Worm (Caenorhabditis elegans) whole organism, late embryonic: ENCODE data around the gene C06A1.6.
A peak's percentile ranks its signal among the peaks of the same experiment; 100 is the strongest.

ENCODE experiments used
- K09A11.1 ChIP-seq: sonication (generic microtip); optimal IDR thresholded peaks from 2 replicates; lab custom pipeline; 2017; ENCODE audit warnings: antibody characterized with exemption, mild to moderate bottlenecking, missing genetic modification characterization, missing compliant biosample characterization; ENCODE audit not compliant: insufficient read depth
- Y22D7AL.16 ChIP-seq: sonication (generic microtip); optimal IDR thresholded peaks from 2 replicates; lab custom pipeline; 2016; ENCODE audit warnings: missing genetic modification characterization, missing compliant biosample characterization
- ahr-1 ChIP-seq: sonication (generic microtip); optimal IDR thresholded peaks from 2 replicates; lab custom pipeline; 2016; ENCODE audit warnings: missing genetic modification characterization, missing compliant biosample characterization
- ceh-18 ChIP-seq: sonication (generic microtip); optimal IDR thresholded peaks from 2 replicates; lab custom pipeline; 2016; ENCODE audit warnings: missing genetic modification characterization, missing compliant biosample characterization
- ceh-19 ChIP-seq: fragments of 200-800 bp; sonication (Bioruptor generic); optimal IDR thresholded peaks from 2 replicates; lab custom pipeline; 2018; ENCODE audit warnings: mild to moderate bottlenecking, missing genetic modification characterization, missing compliant biosample characterization
- ceh-30 ChIP-seq: fragments of 150-350 bp; optimal IDR thresholded peaks from 2 replicates; lab custom pipeline; 2014; ENCODE audit warnings: missing biosample characterization, missing genetic modification characterization
- ceh-31 ChIP-seq: sonication (generic microtip); optimal IDR thresholded peaks from 2 replicates; lab custom pipeline; 2016; ENCODE audit warnings: missing genetic modification characterization, missing compliant biosample characterization
- ceh-34 ChIP-seq: sonication (generic microtip); optimal IDR thresholded peaks from 2 replicates; lab custom pipeline; 2016; ENCODE audit warnings: mild to moderate bottlenecking, missing genetic modification characterization, missing compliant biosample characterization
- ceh-45 ChIP-seq: fragments of 200-800 bp; sonication (Bioruptor generic); IDR thresholded peaks from 2 replicates; pipeline ENCODE4 v1.3.6; 2022; ENCODE audit warnings: missing genetic modification reagents, missing genetic modification characterization, missing compliant biosample characterization
- ceh-48 ChIP-seq: sonication (generic microtip); optimal IDR thresholded peaks from 2 replicates; lab custom pipeline; 2016; ENCODE audit warnings: missing genetic modification characterization, inconsistent platforms, missing compliant biosample characterization
- ceh-9 ChIP-seq: sonication (generic microtip); optimal IDR thresholded peaks from 2 replicates; lab custom pipeline; 2016; ENCODE audit warnings: mild to moderate bottlenecking, missing genetic modification characterization, inconsistent platforms, missing compliant biosample characterization
- che-1 ChIP-seq: sonication (generic microtip); optimal IDR thresholded peaks from 2 replicates; lab custom pipeline; 2016; ENCODE audit warnings: mild to moderate bottlenecking, missing genetic modification characterization, missing compliant biosample characterization
- dve-1 ChIP-seq: sonication (generic microtip); optimal IDR thresholded peaks from 2 replicates; lab custom pipeline; 2017; ENCODE audit warnings: antibody characterized with exemption, mild to moderate bottlenecking, missing genetic modification characterization, missing compliant biosample characterization
- elt-2 ChIP-seq: sonication (generic microtip); optimal IDR thresholded peaks from 2 replicates; lab custom pipeline; 2016; ENCODE audit warnings: missing genetic modification reagents, missing genetic modification characterization, missing compliant biosample characterization
- elt-4 ChIP-seq: sonication (generic microtip); optimal IDR thresholded peaks from 2 replicates; lab custom pipeline; 2016; ENCODE audit warnings: missing genetic modification characterization, missing compliant biosample characterization
- ets-4 ChIP-seq: sonication (generic microtip); optimal IDR thresholded peaks from 2 replicates; lab custom pipeline; 2016; ENCODE audit warnings: missing genetic modification characterization, missing compliant biosample characterization
- fkh-10 ChIP-seq: fragments of 150-350 bp; optimal IDR thresholded peaks from 2 replicates; lab custom pipeline; 2014; ENCODE audit warnings: missing biosample characterization, missing genetic modification reagents, missing genetic modification characterization
- hlh-30 ChIP-seq: sonication (generic microtip); optimal IDR thresholded peaks from 2 replicates; lab custom pipeline; 2017; ENCODE audit warnings: antibody characterized with exemption, missing genetic modification characterization, missing compliant biosample characterization; ENCODE audit not compliant: insufficient read depth
- hlh-6 ChIP-seq: sonication (generic microtip); optimal IDR thresholded peaks from 2 replicates; lab custom pipeline; 2016; ENCODE audit warnings: missing genotype, missing genetic modification characterization, missing compliant biosample characterization
- hlh-8 ChIP-seq: sonication (generic microtip); optimal IDR thresholded peaks from 2 replicates; lab custom pipeline; 2016; ENCODE audit warnings: missing genotype, missing genetic modification characterization, missing compliant biosample characterization
- lim-6 ChIP-seq: sonication (generic microtip); optimal IDR thresholded peaks from 2 replicates; lab custom pipeline; 2016; ENCODE audit warnings: missing genetic modification characterization, missing compliant biosample characterization
- lin-11 ChIP-seq: fragments of 200-800 bp; sonication (Bioruptor generic); optimal IDR thresholded peaks from 2 replicates; lab custom pipeline; 2018; ENCODE audit warnings: mild to moderate bottlenecking, missing genetic modification characterization, missing compliant biosample characterization
- mec-3 ChIP-seq: sonication (generic microtip); optimal IDR thresholded peaks from 2 replicates; lab custom pipeline; 2016; ENCODE audit warnings: borderline replicate concordance, missing genetic modification characterization, missing compliant biosample characterization
- nhr-232 ChIP-seq: sonication (generic microtip); optimal IDR thresholded peaks from 2 replicates; lab custom pipeline; 2016; ENCODE audit warnings: missing genetic modification characterization, missing compliant biosample characterization
- npax-4 ChIP-seq: sonication (generic microtip); optimal IDR thresholded peaks from 2 replicates; lab custom pipeline; 2016; ENCODE audit warnings: missing genetic modification characterization, missing compliant biosample characterization
- pag-3 ChIP-seq: sonication (generic microtip); optimal IDR thresholded peaks from 2 replicates; lab custom pipeline; 2016; ENCODE audit warnings: missing compliant biosample characterization, missing genetic modification characterization, borderline replicate concordance
- pqm-1 ChIP-seq: sonication (generic microtip); optimal IDR thresholded peaks from 2 replicates; lab custom pipeline; 2016; ENCODE audit warnings: missing genetic modification characterization, missing compliant biosample characterization
- ref-2 ChIP-seq: sonication (generic microtip); optimal IDR thresholded peaks from 2 replicates; lab custom pipeline; 2016; ENCODE audit warnings: missing genetic modification characterization, missing compliant biosample characterization
- sdc-2 ChIP-seq: sonication (generic microtip); optimal IDR thresholded peaks from 2 replicates; lab custom pipeline; 2016; ENCODE audit warnings: missing genotype, missing genetic modification characterization, missing compliant biosample characterization
- sox-4 ChIP-seq: sonication (generic microtip); optimal IDR thresholded peaks from 2 replicates; lab custom pipeline; 2017; ENCODE audit warnings: mild to moderate bottlenecking, missing genetic modification characterization, inconsistent platforms, missing compliant biosample characterization
- tbx-2 ChIP-seq: sonication (generic microtip); optimal IDR thresholded peaks from 2 replicates; lab custom pipeline; 2016; ENCODE audit warnings: missing genetic modification characterization, missing compliant biosample characterization
- tbx-7 ChIP-seq: sonication (generic microtip); optimal IDR thresholded peaks from 2 replicates; lab custom pipeline; 2016; ENCODE audit warnings: missing genotype, missing genetic modification characterization, missing compliant biosample characterization
- ttx-3 ChIP-seq: sonication (generic microtip); optimal IDR thresholded peaks from 2 replicates; lab custom pipeline; 2016; ENCODE audit warnings: missing genetic modification reagents, missing genetic modification characterization, missing compliant biosample characterization
- unc-3 ChIP-seq, 2 experiments: fragments of 200-800 bp in 1 of 2; sonication (Bioruptor generic) in 1 of 2; sonication (generic microtip) in 1 of 2; conservative IDR thresholded peaks in 1 of 2; optimal IDR thresholded peaks in 1 of 2; 2 replicates each; pipeline versions ENCODE4 v1.3.6 to Lab custom; 2016 to 2022; ENCODE audit warnings: missing compliant biosample characterization in 2 of 2, missing genetic modification characterization in 2 of 2, missing genetic modification reagents in 1 of 2
- zip-5 ChIP-seq: sonication (generic microtip); optimal IDR thresholded peaks from 2 replicates; lab custom pipeline; 2016; ENCODE audit warnings: missing genetic modification characterization, missing compliant biosample characterization
- ztf-16 ChIP-seq: sonication (generic microtip); optimal IDR thresholded peaks from 2 replicates; lab custom pipeline; 2017; ENCODE audit warnings: missing genetic modification characterization, missing compliant biosample characterization

The C06A1.6 gene

DNA sequence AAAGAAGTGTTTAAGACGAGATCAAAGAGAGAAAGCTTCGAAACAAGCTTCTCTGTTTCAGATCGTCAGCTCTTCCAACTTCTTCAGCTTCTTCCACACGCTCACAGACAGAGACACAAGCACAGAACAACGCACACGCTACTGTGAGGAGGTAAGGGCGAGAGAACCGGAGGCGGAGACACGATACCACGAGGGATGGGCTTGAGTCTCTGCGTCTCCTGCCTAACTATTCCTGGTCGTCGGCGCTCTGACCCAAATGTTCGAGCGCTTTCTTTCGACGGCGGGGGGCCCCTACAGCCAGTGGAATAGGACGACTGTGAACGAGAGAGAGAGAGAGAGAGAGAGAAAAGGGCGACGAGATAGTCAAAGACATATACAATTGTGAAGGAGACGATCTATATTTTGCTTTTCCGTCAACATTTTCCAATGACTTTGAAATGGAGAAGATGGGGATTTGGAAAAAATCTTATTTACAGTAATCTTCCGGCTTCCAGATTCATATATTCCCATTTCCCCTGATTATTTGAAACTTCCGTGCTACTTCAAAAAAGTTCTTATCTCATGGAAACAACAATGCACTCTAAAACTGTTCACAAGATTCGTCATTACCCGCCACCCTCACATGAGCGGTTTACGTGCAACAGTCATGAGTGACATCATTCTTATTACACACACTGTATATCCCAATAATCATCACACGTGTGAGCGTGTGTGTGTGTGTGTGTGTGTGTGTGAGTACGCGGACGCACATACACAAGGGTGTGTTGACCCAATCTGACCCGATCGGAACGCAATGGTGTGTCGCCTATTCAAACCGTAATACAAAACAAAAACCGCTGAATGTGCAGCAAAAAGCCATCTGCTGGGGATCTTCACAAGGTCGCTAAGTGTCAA, 15.5 kb downstream of the C06A1.6 start (continued):
- no peak for TF ChIP-seq nhr-232 (tag; lab: Kevin White, UChicago)
- TF ChIP-seq sdc-2, result peak; percentile 30
- TF ChIP-seq npax-4 (tag; lab: Kevin White, UChicago), result no peak
- no peak for TF ChIP-seq pag-3 (tag; lab: Kevin White, UChicago)
- TF ChIP-seq tbx-2 (tag; lab: Kevin White, UChicago), result peak; percentile 62
- TF ChIP-seq tbx-7 (tag; lab: Kevin White, UChicago), result no peak
- peak; percentile 53 for TF ChIP-seq mec-3 (tag; lab: Kevin White, UChicago)
- TF ChIP-seq dve-1 (tag; lab: Kevin White, UChicago), result peak; percentile 37
- peak; percentile 15 for TF ChIP-seq K09A11.1 (tag; lab: Kevin White, UChicago)
- no peak for TF ChIP-seq ceh-45 (GFP tag; lab: Robert Waterston, UW)
- TF ChIP-seq ceh-48 (tag; lab: Kevin White, UChicago), result no peak
- TF ChIP-seq pqm-1 (tag; lab: Kevin White, UChicago), result peak; percentile 32
- TF ChIP-seq ztf-16 (tag; lab: Kevin White, UChicago), result peak; percentile 5
- TF ChIP-seq Y22D7AL.16, result no peak
- TF ChIP-seq ets-4 (tag; lab: Kevin White, UChicago), result peak; percentile 76
- no peak for TF ChIP-seq ceh-30 (tag; lab: Kevin White, UChicago)
- peak; percentile 88 for TF ChIP-seq ceh-18 (tag; lab: Kevin White, UChicago)
- no peak for TF ChIP-seq lim-6
- TF ChIP-seq, all 69 proteins: peak for 30

DNA sequence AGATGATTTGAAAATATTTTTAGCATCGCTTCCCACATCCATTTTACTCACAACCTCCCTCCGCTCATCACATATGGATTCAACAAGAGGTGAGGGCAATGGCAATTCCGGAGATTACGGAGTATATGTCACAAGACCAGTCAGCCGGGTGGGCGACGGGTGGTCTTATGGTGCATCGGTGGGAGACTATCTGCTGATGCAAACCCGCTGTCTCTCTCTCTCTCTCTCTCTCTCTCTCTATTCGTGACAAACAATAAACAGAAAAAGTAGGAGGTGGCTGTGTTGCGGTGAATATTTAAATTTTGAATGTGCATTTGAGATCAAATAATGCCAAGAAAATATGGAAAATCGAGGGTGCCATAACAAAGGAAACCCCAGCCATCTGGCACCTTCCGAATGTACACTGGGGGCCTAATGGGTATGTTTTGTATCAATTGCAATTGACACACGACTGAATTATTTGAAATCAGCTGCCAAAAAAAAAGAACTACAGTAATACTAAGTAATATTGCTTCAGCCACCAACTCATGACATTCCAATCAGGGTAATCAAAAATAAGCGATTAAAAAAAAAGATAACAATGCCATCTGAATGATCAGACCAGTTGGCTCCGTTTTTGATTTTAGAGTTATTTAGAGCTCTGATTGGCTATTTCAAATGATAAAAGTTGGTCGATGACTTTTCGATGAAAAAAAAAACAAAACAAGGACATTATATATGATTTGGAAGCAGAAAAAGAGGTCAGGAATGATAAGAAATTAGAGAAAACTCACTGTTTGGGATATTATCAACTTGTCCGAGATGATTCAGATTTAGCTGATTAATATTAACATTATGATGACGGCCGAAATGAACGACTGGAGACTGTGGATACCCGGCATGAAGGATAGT, 16.4 kb downstream of the C06A1.6 start:
- no peak for TF ChIP-seq tbx-2 (tag; lab: Kevin White, UChicago)
- no peak for TF ChIP-seq fkh-10 (GFP tag; lab: Kevin White, UChicago)
- no peak for TF ChIP-seq hlh-6 (tag; lab: Kevin White, UChicago)
- TF ChIP-seq elt-2, result peak; percentile 39
- no peak for TF ChIP-seq dve-1 (tag; lab: Kevin White, UChicago)
- peak; percentile 10 for TF ChIP-seq ceh-31
- TF ChIP-seq hlh-8 (tag; lab: Kevin White, UChicago), result no peak
- peak; percentile 92 for TF ChIP-seq hlh-30 (tag; lab: Kevin White, UChicago)
- no peak for TF ChIP-seq ttx-3 (tag; lab: Kevin White, UChicago)
- TF ChIP-seq ceh-34, result no peak
- no peak for TF ChIP-seq unc-3 (GFP tag; conservative IDR thresholded peaks at IDR 0.05; lab: Robert Waterston, UW)
- TF ChIP-seq unc-3 (tag; optimal IDR thresholded peaks at IDR 0.05; lab: Kevin White, UChicago), result no peak
- no peak for TF ChIP-seq sox-4 (tag; lab: Kevin White, UChicago)

DNA sequence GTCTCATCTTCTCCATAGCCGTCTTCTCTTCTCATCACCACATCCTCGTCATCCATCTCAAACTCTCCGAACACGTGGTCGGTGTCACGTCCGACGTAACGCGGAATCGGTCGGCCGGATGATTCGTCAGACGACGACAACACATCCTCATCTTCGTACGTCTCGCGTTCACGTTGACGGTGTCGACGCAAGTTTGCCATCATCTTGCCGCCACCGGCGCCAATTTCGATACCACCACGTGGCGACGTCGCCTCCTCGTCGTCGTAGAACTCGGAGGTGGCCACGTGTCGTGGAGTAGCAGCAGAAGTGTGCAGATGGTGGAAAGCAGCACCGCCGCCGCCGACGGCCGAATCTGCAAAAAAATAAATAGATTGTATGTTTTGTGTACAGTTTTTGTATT, 17.2 kb downstream of the C06A1.6 start:
- TF ChIP-seq dve-1 (tag; lab: Kevin White, UChicago), result no peak
- TF ChIP-seq zip-5 (tag; lab: Kevin White, UChicago), result no peak
- no peak for TF ChIP-seq ceh-19 (GFP tag; lab: Kevin White, UChicago)
- TF ChIP-seq ceh-31, result no peak
- peak; percentile 11 for TF ChIP-seq hlh-6 (tag; lab: Kevin White, UChicago)
- peak; percentile 26 for TF ChIP-seq hlh-8 (tag; lab: Kevin White, UChicago)
- no peak for TF ChIP-seq K09A11.1 (tag; lab: Kevin White, UChicago)
- no peak for TF ChIP-seq ceh-9 (tag; lab: Kevin White, UChicago)
- no peak for TF ChIP-seq lin-11
- no peak for TF ChIP-seq ceh-48 (tag; lab: Kevin White, UChicago)
- no peak for TF ChIP-seq ref-2 (tag; lab: Kevin White, UChicago)
- TF ChIP-seq elt-4 (tag; lab: Kevin White, UChicago), result peak; percentile 12
- TF ChIP-seq che-1 (tag; lab: Kevin White, UChicago), result no peak
- peak; percentile 24 for TF ChIP-seq tbx-7 (tag; lab: Kevin White, UChicago)
- no peak for TF ChIP-seq ahr-1 (tag; lab: Kevin White, UChicago)
- peak; percentile 17 for TF ChIP-seq lim-6
- no peak for TF ChIP-seq ceh-34
